Fruit fly (Drosophila melanogaster) ovary, adult (tissue): Measurements from ENCODE around the gene CG1750.

ENCODE experiments used
- CG17801 ChIP-seq: fragments of 200-800 bp; optimal IDR thresholded peaks from 2 replicates; lab custom pipeline; 2019; ENCODE audit warnings: missing biosample characterization, mild to moderate bottlenecking, missing genetic modification characterization, moderate library complexity; ENCODE audit not compliant: partially characterized antibody

Gene CG1750

DNA sequence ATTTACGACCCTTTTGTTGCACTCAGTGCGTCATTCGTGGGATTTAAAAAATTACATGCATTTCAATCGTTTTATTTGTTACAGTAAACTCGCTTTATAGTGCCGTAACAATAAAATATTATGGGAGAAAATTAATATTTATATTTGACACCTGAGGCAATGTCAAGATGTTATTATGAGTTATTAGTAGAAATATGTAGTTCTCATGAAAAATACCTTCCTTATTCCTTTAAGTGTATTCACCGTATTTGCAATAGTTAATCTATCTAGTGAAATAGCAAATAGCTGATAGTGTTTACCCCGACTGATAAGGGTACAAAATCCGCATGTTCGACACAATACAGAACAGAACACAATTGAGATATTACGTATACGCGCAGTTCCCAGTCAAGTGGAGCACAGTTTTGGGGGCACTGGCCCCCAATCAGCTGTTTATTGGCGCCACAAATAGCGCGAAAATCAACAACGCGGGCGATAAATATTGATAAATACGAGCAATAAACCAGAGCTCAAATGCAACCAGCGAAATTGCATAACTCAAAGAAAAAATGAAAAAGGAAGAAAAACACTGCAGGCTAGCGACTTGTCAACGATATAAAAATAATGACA lies 4.2 kb downstream of the CG1750 start:
- TF ChIP-seq CG17801 (GFP tag; lab: Kevin White, UChicago) = no peak

DNA sequence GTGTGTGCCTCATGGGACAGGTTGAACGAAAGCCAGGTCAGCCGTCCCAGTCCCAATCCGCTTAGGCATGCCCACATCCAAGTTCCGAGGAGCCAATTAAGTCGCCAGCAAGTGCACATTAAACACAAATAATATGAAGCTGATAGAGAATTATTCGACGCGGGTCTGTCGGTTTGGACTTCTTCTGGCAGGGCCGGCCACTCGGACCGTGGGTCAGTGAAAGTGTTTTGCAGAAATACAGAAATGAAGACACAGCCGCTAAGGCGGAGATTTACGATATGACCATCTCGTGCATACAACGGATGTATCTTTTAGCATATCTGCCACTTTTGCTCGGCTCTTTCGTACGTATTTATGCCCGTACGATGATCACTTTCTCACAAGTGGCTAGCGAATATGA lies 6.5 kb downstream of the CG1750 start:
- no peak for TF ChIP-seq CG17801 (GFP tag; lab: Kevin White, UChicago)

DNA sequence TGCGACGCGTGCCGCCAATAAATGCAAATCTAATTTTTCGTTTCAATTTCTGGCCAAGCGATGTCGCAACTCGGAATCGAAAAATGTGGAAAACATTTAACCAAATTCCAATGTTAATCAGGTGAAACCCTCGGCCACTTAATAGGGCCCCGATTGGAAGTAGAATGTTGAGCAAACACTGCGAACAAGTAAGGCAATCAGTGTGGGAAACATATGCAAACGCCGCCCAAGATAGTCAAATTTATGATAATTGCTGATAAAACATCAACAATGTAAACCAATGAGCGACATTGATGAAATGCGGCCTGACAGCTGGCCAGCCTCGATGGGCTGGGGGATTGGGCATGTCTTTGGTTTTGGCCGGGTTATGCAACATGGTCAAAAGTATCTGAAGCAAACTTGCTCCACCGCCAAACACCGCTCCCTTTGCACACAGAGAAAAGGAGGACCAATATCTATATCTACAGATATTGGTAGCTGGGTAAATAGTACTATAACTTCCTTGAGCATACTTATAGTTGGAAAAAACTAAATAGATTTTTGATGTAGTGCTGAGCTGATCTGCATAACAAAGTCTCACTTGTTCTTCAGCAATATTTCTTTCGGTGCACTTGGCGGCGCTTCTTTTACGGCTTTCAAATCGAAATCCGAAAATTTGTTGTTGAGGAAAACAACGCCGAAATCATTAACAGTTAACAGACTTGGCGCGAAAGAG lies 7.3 kb downstream of the CG1750 start:
- no peak for TF ChIP-seq CG17801 (GFP tag; lab: Kevin White, UChicago)

DNA sequence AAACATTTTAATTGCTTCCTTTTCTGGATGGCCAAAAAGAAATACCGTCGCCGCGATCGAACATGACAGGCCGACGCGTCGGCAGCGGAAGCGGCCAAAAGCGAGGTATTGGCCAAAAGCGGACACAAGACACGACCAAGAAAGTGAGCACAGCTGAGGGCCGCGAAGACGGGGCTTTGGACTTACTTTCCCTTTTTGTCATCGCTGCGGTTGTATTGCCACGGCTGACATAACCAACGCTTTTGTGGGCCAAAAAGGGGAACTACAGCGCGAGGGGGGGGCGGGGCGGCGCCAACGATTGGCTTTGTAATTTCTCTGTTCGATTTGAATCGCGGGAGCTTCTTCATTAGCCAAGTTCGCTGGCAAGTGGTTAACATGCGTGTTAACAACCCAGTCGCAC lies 8.9 kb downstream of the CG1750 start:
- TF ChIP-seq CG17801 (GFP tag; lab: Kevin White, UChicago) = no peak

DNA sequence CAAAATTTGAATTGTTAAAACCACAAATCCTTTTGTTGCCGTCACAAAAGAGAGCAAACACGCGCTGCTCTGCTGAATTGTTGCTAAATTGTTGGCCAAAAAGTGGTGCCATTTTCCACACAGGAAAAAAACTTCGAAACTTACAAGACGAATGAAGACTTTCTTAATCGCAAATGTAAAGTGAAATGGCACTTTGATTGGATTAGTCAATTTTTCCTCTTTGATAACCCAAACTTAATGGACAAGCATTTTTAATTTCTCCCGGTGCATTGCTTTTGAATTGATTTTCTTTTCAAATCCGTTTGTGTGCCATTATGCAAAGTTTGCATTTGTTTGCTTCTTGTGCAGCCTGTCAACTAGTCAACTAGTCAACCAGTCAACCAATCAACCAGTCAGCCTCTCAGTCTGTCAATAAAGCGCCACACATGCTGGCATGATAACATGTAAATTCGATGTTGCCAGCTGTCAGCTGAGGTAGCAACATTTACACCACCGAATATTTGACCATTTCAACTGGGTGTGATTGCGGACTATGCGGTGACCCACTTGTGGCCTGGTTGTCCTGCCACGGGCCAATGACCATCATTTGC lies 11.5 kb downstream of the CG1750 start:
- TF ChIP-seq CG17801 (GFP tag; lab: Kevin White, UChicago) = no peak

DNA sequence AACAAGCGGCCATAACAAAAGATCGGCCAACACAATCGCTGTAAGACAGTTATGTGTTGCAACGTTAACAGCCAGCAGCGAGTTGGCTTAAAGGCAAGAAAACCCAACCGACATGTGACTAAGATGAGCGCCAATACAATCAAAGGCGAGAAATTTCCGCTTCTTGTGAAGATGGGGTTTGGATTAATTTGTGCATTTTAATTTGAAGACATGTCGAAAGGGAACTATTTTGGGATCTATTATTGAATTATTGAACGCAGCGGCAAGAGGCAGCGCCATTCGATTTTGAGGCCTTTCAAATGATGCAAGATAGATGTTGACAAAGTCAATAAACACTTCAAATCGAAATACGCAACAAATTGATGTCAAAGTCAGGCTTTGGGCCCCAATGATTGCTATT lies 13.6 kb downstream of the CG1750 start:
- TF ChIP-seq CG17801 (GFP tag; lab: Kevin White, UChicago) = no peak

DNA sequence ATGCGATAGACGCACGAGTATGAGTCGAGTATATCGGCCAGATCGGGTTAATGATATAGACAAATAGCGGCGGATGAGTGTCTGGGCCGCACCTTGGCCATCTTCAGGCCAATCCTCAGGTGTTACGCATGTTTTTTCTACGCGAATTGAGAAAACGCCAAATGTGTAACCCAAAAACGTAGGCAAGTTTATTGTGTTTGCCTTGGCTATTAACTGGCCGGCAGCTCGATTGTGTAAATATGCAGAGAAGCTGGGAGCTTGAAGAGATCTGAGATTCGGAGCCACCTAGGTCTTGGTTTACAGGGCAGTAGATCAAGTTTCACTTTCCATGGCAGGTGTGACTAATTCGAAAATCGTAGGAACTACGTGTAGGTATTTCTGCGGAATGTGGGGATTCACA lies 14.7 kb downstream of the CG1750 start:
- no peak for TF ChIP-seq CG17801 (GFP tag; lab: Kevin White, UChicago)

DNA sequence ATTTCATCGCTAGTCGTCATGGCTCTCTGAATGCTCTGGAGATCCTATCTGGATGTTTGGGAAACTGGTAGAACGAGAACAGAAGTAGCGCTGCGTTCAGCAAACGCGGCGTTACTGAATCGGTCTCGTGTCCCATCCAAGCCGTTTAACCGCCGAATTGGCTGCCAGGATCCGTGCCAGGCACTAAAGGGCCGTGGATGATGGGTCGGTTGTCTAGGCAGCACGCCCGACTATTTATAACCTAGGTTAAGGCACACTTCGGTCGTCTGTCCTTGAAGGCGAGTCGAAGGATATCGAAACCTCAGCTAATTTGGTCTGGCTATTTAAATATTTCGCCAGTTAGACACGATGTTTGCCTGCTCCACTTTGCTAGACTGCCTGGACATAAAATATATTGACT lies 19.4 kb downstream of the CG1750 start, which contains the start of gene CG15564:
Gene CG15564 (minus strand): TSS at position 101 of the 400 bp plus-strand sequence.
- no peak for TF ChIP-seq CG17801 (GFP tag; lab: Kevin White, UChicago)

DNA sequence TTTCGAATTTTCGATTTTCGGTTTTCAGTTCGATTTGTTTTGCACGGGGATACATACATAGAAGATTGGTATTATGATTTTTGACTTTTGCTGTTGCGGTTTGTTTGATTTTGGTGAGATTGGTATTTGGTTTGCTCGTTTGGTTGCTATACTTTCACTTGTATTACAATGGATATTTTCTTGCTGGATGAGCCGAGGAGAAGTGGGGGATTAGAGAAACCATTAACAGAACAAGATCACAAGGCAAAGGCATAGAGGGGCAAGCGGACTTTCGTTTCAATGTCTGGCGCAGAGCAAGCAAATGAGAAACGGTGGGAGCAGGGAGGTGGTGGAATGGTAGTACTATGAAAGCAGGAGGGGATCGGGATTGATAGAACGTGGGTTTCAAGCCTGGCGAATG lies 22.5 kb downstream of the CG1750 start, which contains the start of gene CG15563:
Gene CG15563 (minus strand): TSS at position 101 of the 400 bp plus-strand sequence.
- no peak for TF ChIP-seq CG17801 (GFP tag; lab: Kevin White, UChicago)

DNA sequence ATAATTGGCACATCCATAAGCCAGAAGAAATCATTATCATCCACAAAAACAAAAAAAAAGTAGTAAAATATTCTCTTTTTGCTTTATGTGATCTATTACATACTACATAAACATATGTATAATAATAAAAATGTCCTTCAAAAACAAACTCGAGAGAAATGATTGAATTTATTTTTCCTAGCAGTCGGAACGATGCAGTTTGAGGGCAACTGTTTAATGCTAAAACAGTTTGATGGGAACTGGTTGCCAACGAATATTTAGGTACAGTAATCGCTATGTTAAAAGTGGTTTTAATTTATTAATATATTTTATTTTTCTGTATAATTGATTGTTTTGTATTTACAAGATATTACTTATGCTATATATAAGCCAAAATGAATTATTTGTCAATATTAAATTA lies 23.6 kb downstream of the CG1750 start:
- TF ChIP-seq CG17801 (GFP tag; lab: Kevin White, UChicago) = no peak

DNA sequence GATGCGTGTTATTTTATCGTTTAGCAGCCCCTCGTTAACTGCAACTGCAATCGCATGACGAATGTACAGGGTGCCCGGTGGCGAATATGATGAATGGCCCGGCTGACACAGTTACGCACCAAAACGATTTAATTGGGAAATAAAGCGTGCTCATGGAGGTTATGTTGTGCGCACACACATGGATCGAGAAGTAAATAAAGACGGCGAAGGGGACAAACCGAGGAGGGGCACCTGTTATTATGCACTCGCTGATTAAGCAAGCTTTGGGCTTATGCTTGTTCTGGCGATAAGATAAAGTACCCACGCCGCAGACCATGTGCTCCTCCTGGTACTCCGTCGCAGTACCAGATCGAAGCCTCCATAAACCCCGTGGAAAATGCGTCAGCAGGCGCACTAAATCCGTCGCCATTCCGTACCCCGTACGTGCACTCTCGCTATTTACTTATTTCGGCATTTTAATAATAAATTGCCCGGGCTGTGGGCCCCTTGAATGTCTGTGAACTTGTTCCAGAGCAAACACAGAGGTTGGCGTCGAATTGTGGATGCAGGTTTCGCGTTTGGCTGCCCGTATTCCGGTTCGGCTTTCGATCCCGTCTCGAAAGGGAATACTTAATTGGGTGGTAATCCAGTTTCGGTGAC lies 29.5 kb downstream of the CG1750 start:
- TF ChIP-seq CG17801 (GFP tag; lab: Kevin White, UChicago) = no peak

DNA sequence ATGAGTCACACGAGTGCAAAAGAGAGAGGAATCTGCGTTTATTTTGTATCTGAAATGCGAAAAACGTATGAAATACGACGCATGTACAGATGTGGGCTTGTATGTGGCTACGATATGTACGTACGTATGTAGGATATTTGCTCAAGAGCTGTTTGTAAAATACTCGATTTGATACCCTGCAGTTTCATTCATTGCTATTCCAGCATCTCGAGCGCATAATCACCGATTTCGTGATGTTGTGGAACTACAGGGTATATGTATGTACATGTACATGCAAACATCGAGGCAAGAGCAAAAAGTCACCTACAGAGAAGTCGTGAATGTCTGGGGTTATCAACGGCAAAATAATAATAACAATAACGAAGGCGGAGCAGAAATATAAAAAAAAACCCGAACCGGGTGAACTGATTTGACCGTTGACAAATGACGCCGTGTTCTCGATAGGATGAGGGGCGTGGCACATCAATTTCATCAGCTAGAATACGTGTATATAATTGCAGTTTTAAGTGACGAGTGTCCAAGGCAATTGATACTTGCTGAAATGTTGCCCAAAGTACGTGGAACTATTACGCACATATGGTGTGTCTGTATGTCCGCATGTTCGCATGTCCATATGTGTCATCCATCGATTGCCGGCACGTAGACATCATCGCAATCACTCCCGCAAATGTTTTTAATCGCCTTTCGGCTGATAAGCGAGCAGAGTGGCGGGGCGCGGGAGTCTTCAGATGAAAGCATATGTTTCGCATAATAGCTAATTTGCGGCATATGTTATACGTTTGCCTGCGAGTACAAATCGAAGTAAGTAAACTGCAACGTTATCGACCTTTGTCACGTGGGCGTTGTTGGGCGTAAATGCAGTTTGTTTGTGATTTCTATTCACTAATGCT lies 30.5 kb downstream of the CG1750 start:
- TF ChIP-seq CG17801 (GFP tag; lab: Kevin White, UChicago) = no peak

DNA sequence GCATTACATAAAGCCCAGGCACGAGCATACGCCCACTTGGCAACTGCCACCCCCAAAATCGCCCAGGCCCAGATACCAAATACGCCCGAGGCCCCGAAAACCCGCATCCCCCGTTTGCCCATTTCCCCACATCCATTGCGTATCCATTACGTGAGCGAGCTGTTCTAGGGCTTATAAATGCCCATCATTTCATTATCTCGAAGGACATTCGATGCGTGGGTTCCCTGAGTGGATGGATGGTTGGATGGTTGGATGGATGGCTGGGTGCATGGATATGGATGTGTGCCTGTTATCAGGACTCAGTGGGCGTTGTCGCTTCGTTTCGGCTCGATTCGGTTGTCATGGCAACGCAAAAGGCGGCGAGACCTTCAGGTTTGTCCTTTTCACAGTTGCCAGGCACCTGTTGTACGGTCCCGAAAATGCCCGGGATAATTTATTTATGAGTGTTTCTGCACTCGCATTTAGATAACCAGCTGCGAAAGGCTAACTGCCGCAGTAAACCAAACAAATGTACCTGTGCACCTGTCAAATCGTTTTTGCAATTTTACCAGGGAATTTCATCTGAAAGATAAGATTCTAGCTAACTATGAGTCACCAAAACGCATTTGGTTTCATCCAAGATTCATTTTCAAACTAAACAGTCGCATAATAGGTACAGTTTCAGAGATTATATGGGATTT lies 31.7 kb downstream of the CG1750 start:
- no peak for TF ChIP-seq CG17801 (GFP tag; lab: Kevin White, UChicago)
